Worm (Caenorhabditis elegans) whole organism, early embryonic: ENCODE results near the gene immt-2.

Source experiments
- F13C5.2 ChIP-seq: sonication (generic microtip); optimal IDR thresholded peaks from 2 replicates; lab custom pipeline; 2017; ENCODE audit warnings: mild to moderate bottlenecking, missing genetic modification characterization, inconsistent platforms, missing compliant biosample characterization
- scrt-1 ChIP-seq: fragments of 200-800 bp; sonication (Bioruptor generic); IDR thresholded peaks from 2 replicates; pipeline ENCODE4 v1.3.6; 2022; ENCODE audit warnings: missing genetic modification characterization, missing compliant biosample characterization
- tbx-37 ChIP-seq: fragments of 200-800 bp; sonication (Bioruptor generic); conservative IDR thresholded peaks from 2 replicates; pipeline ENCODE4 v1.3.6; 2022; ENCODE audit warnings: missing genetic modification reagents, missing genetic modification characterization, missing compliant biosample characterization

- no peak for TF ChIP-seq F13C5.2 (tag; lab: Kevin White, UChicago)
- TF ChIP-seq scrt-1 (GFP tag; lab: Robert Waterston, UW): no peak
- TF ChIP-seq tbx-37 (GFP tag; lab: Robert Waterston, UW): no peak
Measured at ce11 chrV:16774428-16774827, 14.6 kb upstream of the immt-2 start.
